Worm (Caenorhabditis elegans) whole organism, young adult: ENCODE data around the gene spsb-1.

Experiments
- F10E7.11 ChIP-seq: sonication (generic microtip); optimal IDR thresholded peaks from 2 replicates; lab custom pipeline; 2017; ENCODE audit warnings: mild to moderate bottlenecking, missing genetic modification characterization, moderate library complexity, missing compliant biosample characterization
- K12H6.12 ChIP-seq: fragments of 200-800 bp; sonication (Bioruptor generic); optimal IDR thresholded peaks from 2 replicates; lab custom pipeline; 2018; ENCODE audit warnings: mild to moderate bottlenecking, missing genetic modification characterization, missing compliant biosample characterization
- akir-1 ChIP-seq: fragments of 200-800 bp; sonication (Bioruptor generic); optimal IDR thresholded peaks from 2 replicates; lab custom pipeline; 2018; ENCODE audit warnings: mild to moderate bottlenecking, missing genetic modification characterization, moderate library complexity, missing compliant biosample characterization
- ccch-3 ChIP-seq: fragments of 200-800 bp; sonication (Bioruptor generic); optimal IDR thresholded peaks from 2 replicates; lab custom pipeline; 2018; ENCODE audit warnings: mild to moderate bottlenecking, missing genetic modification characterization, missing compliant biosample characterization
- hlh-12 ChIP-seq: sonication (generic microtip); optimal IDR thresholded peaks from 2 replicates; lab custom pipeline; 2016; ENCODE audit warnings: missing genetic modification characterization, missing compliant biosample characterization
- lin-40 ChIP-seq: sonication (generic microtip); optimal IDR thresholded peaks from 2 replicates; lab custom pipeline; 2016; ENCODE audit warnings: missing genetic modification characterization, mild to moderate bottlenecking, missing compliant biosample characterization, missing genotype, missing genetic modification reagents
- lir-1 ChIP-seq: fragments of 200-800 bp; sonication (Bioruptor generic); conservative IDR thresholded peaks from 2 replicates; pipeline ENCODE4 v1.3.6; 2022; ENCODE audit warnings: missing genetic modification reagents, missing genetic modification characterization, missing compliant biosample characterization
- madf-3 ChIP-seq: fragments of 200-800 bp; sonication (Bioruptor generic); IDR thresholded peaks from 2 replicates; pipeline ENCODE4 v1.3.6; 2022; ENCODE audit warnings: missing genetic modification reagents, missing genetic modification characterization, missing compliant biosample characterization
- nfya-1 ChIP-seq: sonication (generic microtip); optimal IDR thresholded peaks from 2 replicates; lab custom pipeline; 2017; ENCODE audit warnings: antibody characterized with exemption, missing compliant biosample characterization, missing genetic modification characterization, borderline replicate concordance; ENCODE audit not compliant: insufficient read depth
- ztf-18 ChIP-seq: sonication (generic microtip); optimal IDR thresholded peaks from 2 replicates; lab custom pipeline; 2016; ENCODE audit warnings: missing genotype, mild to moderate bottlenecking, missing genetic modification characterization, missing compliant biosample characterization
- ztf-25 ChIP-seq: fragments of 200-800 bp; sonication (Bioruptor generic); IDR thresholded peaks from 2 replicates; pipeline ENCODE4 v1.3.6; 2022; ENCODE audit warnings: missing genetic modification reagents, missing genetic modification characterization, missing compliant biosample characterization
- ztf-6 ChIP-seq: fragments of 200-800 bp; sonication (Bioruptor generic); IDR thresholded peaks from 2 replicates; pipeline ENCODE4 v1.3.6; 2022; ENCODE audit warnings: missing genetic modification reagents, missing genetic modification characterization, missing compliant biosample characterization

- TF ChIP-seq K12H6.12 (tag; lab: Kevin White, UChicago): no peak
- no peak for TF ChIP-seq ccch-3 (GFP tag; lab: Kevin White, UChicago)
- TF ChIP-seq nfya-1 (tag; lab: Kevin White, UChicago): no peak
- no peak for TF ChIP-seq akir-1 (GFP tag; lab: Kevin White, UChicago)
- TF ChIP-seq madf-3 (GFP tag; lab: Robert Waterston, UW): no peak
- no peak for TF ChIP-seq F10E7.11
- TF ChIP-seq lin-40 (tag; lab: Kevin White, UChicago): no peak
- no peak for TF ChIP-seq hlh-12 (tag; lab: Kevin White, UChicago)
- no peak for TF ChIP-seq lir-1
- TF ChIP-seq ztf-25 (GFP tag; lab: Robert Waterston, UW): no peak
- TF ChIP-seq ztf-18 (tag; lab: Kevin White, UChicago): no peak
- no peak for TF ChIP-seq ztf-6 (GFP tag; lab: Robert Waterston, UW)
These were observed 22.5 kb downstream of the spsb-1 start for ce11 chrII:15219033-15219432.
